Fruit fly (Drosophila melanogaster) whole organism, prepupa: Measurements from ENCODE around the gene Chchd2.

Experiments
- Blimp-1 ChIP-seq: fragments of 200-800 bp; sonication (Bioruptor generic); optimal IDR thresholded peaks from 3 replicates; lab custom pipeline; 2017; ENCODE audit warnings: missing biosample characterization, missing genetic modification characterization, mild to moderate bottlenecking, moderate library complexity, missing genetic modification reagents
- CG6808 ChIP-seq: fragments of 200-800 bp; sonication (Bioruptor generic); optimal IDR thresholded peaks from 3 replicates; lab custom pipeline; 2017; ENCODE audit warnings: missing biosample characterization, missing genetic modification characterization, mild to moderate bottlenecking, moderate library complexity, missing genetic modification reagents
- Met ChIP-seq: fragments of 200-800 bp; sonication (Bioruptor generic); optimal IDR thresholded peaks from 3 replicates; lab custom pipeline; 2016; ENCODE audit warnings: missing biosample characterization, missing genetic modification characterization
- svp ChIP-seq: fragments of 200-800 bp; sonication (Bioruptor generic); peaks from one replicate; lab custom pipeline; 2016; ENCODE audit warnings: missing biosample characterization, missing genetic modification characterization

dm6 chrX:17167304-17167703 lies 18.5 kb downstream of the Chchd2 start:
- TF ChIP-seq CG6808 (no peak), Met (GFP tag; lab: Kevin White, UChicago) (no peak), Blimp-1 (GFP tag; lab: Kevin White, UChicago) (no peak), svp (no peak)
